Fruit fly (Drosophila melanogaster) whole organism, embryonic: Measurements from ENCODE around the gene Polr3H.

Experiments used
- Adf1 ChIP-seq: fragments of 200-800 bp; sonication (Bioruptor generic); IDR thresholded peaks from 2 replicates; pipeline ENCODE4 v1.3.6; 2022; ENCODE audit warnings: missing biosample characterization, missing genetic modification characterization
- Aef1 ChIP-seq: fragments of 200-800 bp; sonication (Bioruptor generic); IDR thresholded peaks from 3 replicates; pipeline ENCODE4 v1.3.6; 2022; ENCODE audit warnings: missing biosample characterization, missing genetic modification characterization
- B-H1 ChIP-seq: fragments of 200-800 bp; sonication (Bioruptor generic); IDR thresholded peaks from 3 replicates; pipeline ENCODE4 v1.3.6; 2022; ENCODE audit warnings: missing biosample characterization, missing genetic modification characterization
- CG10267 ChIP-seq: fragments of 200-800 bp; sonication (Bioruptor generic); optimal IDR thresholded peaks from 2 replicates; lab custom pipeline; 2018; ENCODE audit warnings: missing biosample characterization, mild to moderate bottlenecking, missing genetic modification characterization, moderate library complexity
- CG1647 ChIP-seq: fragments of 200-800 bp; sonication (Bioruptor generic); optimal IDR thresholded peaks from 3 replicates; lab custom pipeline; 2016; ENCODE audit warnings: missing biosample characterization, missing genetic modification characterization
- CG18011 ChIP-seq: fragments of 200-800 bp; sonication (Bioruptor generic); optimal IDR thresholded peaks from 2 replicates; lab custom pipeline; 2017; ENCODE audit warnings: missing biosample characterization, missing genetic modification characterization, mild to moderate bottlenecking, moderate library complexity, missing genotype
- CG4404 ChIP-seq: fragments of 200-800 bp; sonication (Bioruptor generic); IDR thresholded peaks from 2 replicates; pipeline ENCODE4 v1.3.6; 2022; ENCODE audit warnings: missing biosample characterization, missing genetic modification characterization
- CG5180 ChIP-seq: fragments of 200-800 bp; sonication (Bioruptor generic); optimal IDR thresholded peaks from 3 replicates; lab custom pipeline; 2017; ENCODE audit warnings: missing biosample characterization, missing genetic modification characterization, mild to moderate bottlenecking, moderate library complexity, missing genetic modification reagents
- CG7556 ChIP-seq: fragments of 200-800 bp; sonication (Bioruptor generic); optimal IDR thresholded peaks from 2 replicates; lab custom pipeline; 2017; ENCODE audit warnings: missing biosample characterization, mild to moderate bottlenecking, missing genetic modification characterization
- CG7928 ChIP-seq: fragments of 200-800 bp; sonication (Bioruptor generic); optimal IDR thresholded peaks from 2 replicates; lab custom pipeline; 2017; ENCODE audit warnings: missing biosample characterization, mild to moderate bottlenecking, missing genetic modification characterization
- CG9817 ChIP-seq: fragments of 200-800 bp; sonication (Bioruptor generic); optimal IDR thresholded peaks from 2 replicates; lab custom pipeline; 2018; ENCODE audit warnings: missing biosample characterization, mild to moderate bottlenecking, missing genetic modification characterization, moderate library complexity
- Dbx ChIP-seq: fragments of 200-800 bp; sonication (Bioruptor generic); IDR thresholded peaks from 3 replicates; pipeline ENCODE4 v1.3.6; 2022; ENCODE audit warnings: missing biosample characterization, missing genetic modification characterization
- Dek ChIP-seq: fragments of 200-800 bp; sonication (Bioruptor generic); optimal IDR thresholded peaks from 3 replicates; lab custom pipeline; 2019; ENCODE audit warnings: missing biosample characterization, mild to moderate bottlenecking, missing genetic modification characterization, moderate library complexity
- Dll ChIP-seq: fragments of 200-800 bp; sonication (Bioruptor generic); IDR thresholded peaks from 4 replicates; pipeline ENCODE4 v1.3.6; 2022; ENCODE audit warnings: missing biosample characterization, missing genetic modification characterization; ENCODE audit not compliant: partially characterized antibody
- Dref ChIP-seq: fragments of 200-800 bp; sonication (Bioruptor generic); IDR thresholded peaks from 2 replicates; pipeline ENCODE4 v1.3.6; 2022; ENCODE audit warnings: missing biosample characterization, missing genetic modification characterization
- Drgx ChIP-seq: fragments of 200-800 bp; sonication (Bioruptor generic); IDR thresholded peaks from 2 replicates; pipeline ENCODE4 v1.3.6; 2022; ENCODE audit warnings: missing biosample characterization, missing genetic modification characterization
- HmgZ ChIP-seq: fragments of 200-800 bp; sonication (Bioruptor generic); optimal IDR thresholded peaks from 2 replicates; lab custom pipeline; 2018; ENCODE audit warnings: missing biosample characterization, mild to moderate bottlenecking, missing genetic modification characterization
- Hr51 ChIP-seq, 2 experiments: fragments of 200-800 bp; sonication (Bioruptor generic); optimal IDR thresholded peaks; 2 replicates in 1 of 2; 3 replicates in 1 of 2; lab custom pipeline; 2016 to 2018; ENCODE audit warnings: missing biosample characterization in 2 of 2, missing genetic modification characterization in 2 of 2, mild to moderate bottlenecking in 1 of 2, moderate library complexity in 1 of 2
- Med ChIP-seq: fragments of 200-800 bp; sonication (Bioruptor generic); peaks from one replicate; lab custom pipeline; 2016; ENCODE audit warnings: missing biosample characterization, missing genetic modification characterization, mild to moderate bottlenecking, inconsistent platforms, moderate library complexity
- Meics ChIP-seq: fragments of 200-800 bp; sonication (Bioruptor generic); optimal IDR thresholded peaks from 2 replicates; lab custom pipeline; 2017; ENCODE audit warnings: missing biosample characterization, mild to moderate bottlenecking, missing genetic modification characterization
- NC2β ChIP-seq: fragments of 200-800 bp; sonication (Bioruptor generic); optimal IDR thresholded peaks from 2 replicates; lab custom pipeline; 2016; ENCODE audit warnings: missing biosample characterization, missing genetic modification characterization
- Oaz ChIP-seq: fragments of 200-800 bp; sonication (Bioruptor generic); IDR thresholded peaks from 2 replicates; pipeline ENCODE4 v1.3.6; 2022; ENCODE audit warnings: missing biosample characterization, missing genetic modification characterization
- Scr ChIP-seq: fragments of 200-800 bp; sonication (Bioruptor generic); IDR thresholded peaks from 2 replicates; pipeline ENCODE4 v1.3.6; 2022; ENCODE audit warnings: missing biosample characterization, missing genetic modification characterization; ENCODE audit not compliant: partially characterized antibody
- abd-A ChIP-seq: fragments of 200-800 bp; sonication (Bioruptor generic); optimal IDR thresholded peaks from 3 replicates; lab custom pipeline; 2019; ENCODE audit warnings: missing biosample characterization, mild to moderate bottlenecking, missing genetic modification characterization, moderate library complexity
- ap ChIP-seq: fragments of 200-800 bp; sonication (Bioruptor generic); IDR thresholded peaks from 2 replicates; pipeline ENCODE4 v1.3.6; 2022; ENCODE audit warnings: missing biosample characterization, missing genetic modification characterization
- cg ChIP-seq: fragments of 200-800 bp; sonication (Bioruptor generic); optimal IDR thresholded peaks from 3 replicates; lab custom pipeline; 2019; ENCODE audit warnings: missing biosample characterization, mild to moderate bottlenecking, missing genetic modification characterization, moderate library complexity
- chinmo ChIP-seq: fragments of 200-800 bp; sonication (Bioruptor generic); IDR thresholded peaks from 4 replicates; pipeline ENCODE4 v1.3.6; 2022; ENCODE audit warnings: missing biosample characterization, missing genetic modification characterization; ENCODE audit not compliant: partially characterized antibody
- chn ChIP-seq: fragments of 200-800 bp; sonication (Bioruptor generic); optimal IDR thresholded peaks from 2 replicates; lab custom pipeline; 2016; ENCODE audit warnings: missing biosample characterization, missing genetic modification characterization
- ci ChIP-seq: fragments of 200-800 bp; sonication (Bioruptor generic); IDR thresholded peaks from 3 replicates; pipeline ENCODE4 v1.3.6; 2022; ENCODE audit warnings: missing biosample characterization, missing genetic modification characterization
- esg ChIP-seq: fragments of 200-800 bp; sonication (Bioruptor generic); conservative IDR thresholded peaks from 2 replicates; pipeline ENCODE4 v1.3.6; 2022; ENCODE audit warnings: missing biosample characterization, missing genetic modification characterization
- ftz-f1 ChIP-seq: fragments of 200-800 bp; sonication (Bioruptor generic); optimal IDR thresholded peaks from 2 replicates; lab custom pipeline; 2016; ENCODE audit warnings: missing biosample characterization, missing genetic modification characterization
- gce ChIP-seq: fragments of 200-800 bp; sonication (Bioruptor generic); IDR thresholded peaks from 3 replicates; pipeline ENCODE4 v1.3.6; 2022; ENCODE audit warnings: missing biosample characterization, missing genetic modification characterization
- gem ChIP-seq: fragments of 200-800 bp; sonication (Bioruptor generic); optimal IDR thresholded peaks from 2 replicates; lab custom pipeline; 2019; ENCODE audit warnings: missing biosample characterization, mild to moderate bottlenecking, missing genetic modification characterization, moderate library complexity
- hkb ChIP-seq, 2 experiments: fragments of 200-800 bp in 1 of 2; fragments of >200 bp in 1 of 2; sonication (Bioruptor generic) in 1 of 2; IDR thresholded peaks in 1 of 2; optimal IDR thresholded peaks in 1 of 2; 2 replicates each; pipeline versions ENCODE4 v1.3.6 to Lab custom; 2017 to 2022; ENCODE audit warnings: missing biosample characterization in 1 of 2, missing genetic modification characterization in 1 of 2
- lmd ChIP-seq: fragments of 200-800 bp; sonication (Bioruptor generic); IDR thresholded peaks from 2 replicates; pipeline ENCODE4 v1.3.6; 2022; ENCODE audit warnings: missing biosample characterization, missing genetic modification characterization
- onecut ChIP-seq: fragments of 200-800 bp; sonication (Bioruptor generic); IDR thresholded peaks from 2 replicates; pipeline ENCODE4 v1.3.6; 2022; ENCODE audit warnings: missing biosample characterization, missing genetic modification characterization
- prd ChIP-seq, 3 experiments: fragments of >200 bp in 2 of 3; fragments of 200-800 bp in 1 of 3; sonication (Bioruptor generic) in 1 of 3; optimal IDR thresholded peaks in 2 of 3; IDR thresholded peaks in 1 of 3; 2 replicates in 2 of 3; 3 replicates in 1 of 3; pipeline versions ENCODE4 v1.3.6 to Lab custom; 2017 to 2022; ENCODE audit warnings: missing biosample characterization in 1 of 3, missing genetic modification characterization in 1 of 3
- pum ChIP-seq: fragments of 200-800 bp; sonication (Bioruptor generic); optimal IDR thresholded peaks from 2 replicates; lab custom pipeline; 2016; ENCODE audit warnings: missing biosample characterization, missing genetic modification characterization
- sens ChIP-seq: fragments of 200-800 bp; sonication (Bioruptor generic); peaks from one replicate; lab custom pipeline; 2016; ENCODE audit warnings: missing biosample characterization, missing genetic modification characterization
- sisA ChIP-seq: fragments of 200-800 bp; sonication (Bioruptor generic); IDR thresholded peaks from 2 replicates; pipeline ENCODE4 v1.3.6; 2022; ENCODE audit warnings: missing biosample characterization, missing genetic modification characterization
- slbo ChIP-seq: fragments of 200-800 bp; sonication (Bioruptor generic); IDR thresholded peaks from 2 replicates; pipeline ENCODE4 v1.3.6; 2022; ENCODE audit warnings: missing biosample characterization, missing genetic modification characterization
- slp2 ChIP-seq: fragments of 200-800 bp; sonication (Bioruptor generic); optimal IDR thresholded peaks from 2 replicates; lab custom pipeline; 2016; ENCODE audit warnings: missing biosample characterization, missing genetic modification characterization
- sob ChIP-seq: fragments of 200-800 bp; sonication (Bioruptor generic); IDR thresholded peaks from 2 replicates; pipeline ENCODE4 v1.3.6; 2022; ENCODE audit warnings: missing biosample characterization, missing genetic modification characterization
- tgo ChIP-seq: fragments of 200-800 bp; sonication (Bioruptor generic); IDR thresholded peaks from 3 replicates; pipeline ENCODE4 v1.3.6; 2022; ENCODE audit warnings: missing biosample characterization, missing genetic modification characterization
- tio ChIP-seq: fragments of 200-800 bp; sonication (Bioruptor generic); optimal IDR thresholded peaks from 2 replicates; lab custom pipeline; 2017; ENCODE audit warnings: missing biosample characterization, missing genetic modification characterization, inconsistent platforms
- tll ChIP-seq, 2 experiments: fragments of 200-800 bp in 1 of 2; fragments of >200 bp in 1 of 2; sonication (Bioruptor generic) in 1 of 2; optimal IDR thresholded peaks; 2 replicates each; lab custom pipeline; 2017 to 2019; ENCODE audit warnings: missing biosample characterization in 2 of 2, missing genetic modification characterization in 2 of 2, mild to moderate bottlenecking in 1 of 2, moderate library complexity in 1 of 2
- usp ChIP-seq: fragments of >200 bp; optimal IDR thresholded peaks from 2 replicates; lab custom pipeline; 2017; ENCODE audit warnings: missing biosample characterization, missing genetic modification characterization

Gene Polr3H

dm6 chr3L:11656189-11656588 lies 7.6 kb downstream of the Polr3H start:
- TF ChIP-seq gce (GFP tag; lab: Robert Waterston, UW) (0 out of 3 replicates have a peak, but pooled peaks have one; percentile 4), Oaz (GFP tag; lab: Robert Waterston, UW) (no peak), esg (GFP tag; lab: Robert Waterston, UW) (0 out of 2 replicates have a peak, but pooled peaks have one; percentile 13), ci (GFP tag; lab: Robert Waterston, UW) (0 out of 3 replicates have a peak, but pooled peaks have one; percentile 28), sens (peak; percentile 51), prd (optimal IDR thresholded peaks at IDR 0.05; lab: Kevin White, UChicago) (no peak), prd (GFP tag; IDR thresholded peaks at IDR 0.05; lab: Robert Waterston, UW) (peak; percentile 53), sisA (0 out of 2 replicates have a peak, but pooled peaks have one; percentile 12), lmd (peak; percentile 37; the same call in 1 of the 2 replicates), tgo (GFP tag; lab: Robert Waterston, UW) (peak; percentile 33; the same call in 1 of the 3 replicates), Drgx (GFP tag; lab: Robert Waterston, UW) (peak; percentile 89), CG7556 (GFP tag; lab: Kevin White, UChicago) (no peak), ap (GFP tag; lab: Robert Waterston, UW) (peak; percentile 18; the same call in 1 of the 2 replicates), Dek (tag; lab: Kevin White, UChicago) (no peak)

- TF ChIP-seq CG9817 (tag; lab: Kevin White, UChicago) (no peak), Drgx (GFP tag; lab: Robert Waterston, UW) (no peak), pum (GFP tag; lab: Kevin White, UChicago) (no peak), CG1647 (GFP tag; lab: Kevin White, UChicago) (no peak), Scr (GFP tag; lab: Robert Waterston, UW) (peak; percentile 14; the same call in 1 of the 2 replicates), chinmo (0 out of 4 replicates have a peak, but pooled peaks have one; percentile 48), Med (GFP tag; lab: Kevin White, UChicago) (peak; percentile 61), CG10267 (tag; lab: Kevin White, UChicago) (no peak), sob (0 out of 2 replicates have a peak, but pooled peaks have one; percentile 36), abd-A (tag; lab: Kevin White, UChicago) (peak; percentile 22), onecut (GFP tag; lab: Robert Waterston, UW) (peak; percentile 98), Hr51 (GFP tag; optimal IDR thresholded peaks at IDR 0.05; lab: Kevin White, UChicago) (no peak), cg (GFP tag; lab: Kevin White, UChicago) (no peak), usp (GFP tag; lab: Kevin White, UChicago) (no peak), slp2 (no peak), Dbx (GFP tag; lab: Robert Waterston, UW) (no peak), slbo (0 out of 2 replicates have a peak, but pooled peaks have one; percentile 3), CG5180 (GFP tag; lab: Kevin White, UChicago) (peak; percentile 91), Dref (GFP tag; lab: Robert Waterston, UW) (0 out of 2 replicates have a peak, but pooled peaks have one; percentile 26), Adf1 (GFP tag; lab: Robert Waterston, UW) (peak; percentile 5; the same call in 1 of the 2 replicates)
Measured at dm6 chr3L:11678313-11678817, 29.8 kb downstream of the Polr3H start.

dm6 chr3L:11680298-11680697 lies 31.7 kb downstream of the Polr3H start, which contains the start of gene CG32085:
Gene CG32085 (minus strand): TSS chr3L:11680344.
- TF ChIP-seq CG4404 (GFP tag; lab: Robert Waterston, UW) = peak; percentile 42; the same call in 1 of the 2 replicates
- TF ChIP-seq chn = peak; percentile 18
- TF ChIP-seq CG18011 (GFP tag; lab: Kevin White, UChicago) = peak; percentile 51
- TF ChIP-seq Dll (GFP tag; lab: Robert Waterston, UW) = no peak
- TF ChIP-seq tll (GFP tag; optimal IDR thresholded peaks at IDR 0.05; lab: Kevin White, UChicago) = no peak
- TF ChIP-seq B-H1 (GFP tag; lab: Robert Waterston, UW) = peak; percentile 49; the same call in 2 of the 3 replicates
- TF ChIP-seq Meics (GFP tag; lab: Kevin White, UChicago) = peak; percentile 76
- TF ChIP-seq NC2β (GFP tag; lab: Kevin White, UChicago) = peak; percentile 21
- TF ChIP-seq tio (GFP tag; lab: Kevin White, UChicago) = no peak
- TF ChIP-seq CG7928 = peak; percentile 16
- peak; percentile 38 for TF ChIP-seq gem (tag; lab: Kevin White, UChicago)
- peak; percentile 38 for TF ChIP-seq HmgZ
- TF ChIP-seq ftz-f1 = peak; percentile 44
- peak; percentile 22 to 33 for TF ChIP-seq Hr51 (GFP tag; optimal IDR thresholded peaks at IDR 0.05; lab: Kevin White, UChicago)
- TF ChIP-seq hkb (optimal IDR thresholded peaks at IDR 0.05; lab: Kevin White, UChicago) = no peak
- peak; percentile 58 for TF ChIP-seq hkb (GFP tag; IDR thresholded peaks at IDR 0.05; lab: Robert Waterston, UW)
- TF ChIP-seq Aef1 (GFP tag; lab: Robert Waterston, UW) = no peak
